Worm (Caenorhabditis elegans): ENCODE measurements around the gene str-2.

The str-2 gene

ce11 chrV:9813527-9813926 lies 10.5 kb downstream of the str-2 start, which contains the start of gene sru-30:
TSS of gene sru-30 (plus strand) at chrV:9813827.
- TF ChIP-seq cnd-1 (tag; optimal IDR thresholded peaks at IDR 0.05) = no peak
- TF ChIP-seq nhr-76 (tag; optimal IDR thresholded peaks at IDR 0.05) = no peak
- no peak for TF ChIP-seq unc-120 (tag; optimal IDR thresholded peaks at IDR 0.05; ENCODE audit: poor library complexity, severe bottlenecking)
- no peak for TF ChIP-seq ztf-11 (tag; optimal IDR thresholded peaks at IDR 0.05)
- no peak for TF ChIP-seq unc-62 (GFP tag; optimal IDR thresholded peaks at IDR 0.05)
- TF ChIP-seq mls-2 (tag; optimal IDR thresholded peaks at IDR 0.05) = no peak
- no peak for TF ChIP-seq mep-1 (tag; optimal IDR thresholded peaks at IDR 0.05)
- no peak for TF ChIP-seq tbx-8 (GFP tag; optimal IDR thresholded peaks at IDR 0.05)
- no peak for TF ChIP-seq elt-1 (tag; optimal IDR thresholded peaks at IDR 0.05; ENCODE audit: borderline replicate concordance, insufficient read depth)
- TF ChIP-seq bed-3 (GFP tag; optimal IDR thresholded peaks at IDR 0.05) = no peak
- TF ChIP-seq zip-8 (tag; optimal IDR thresholded peaks at IDR 0.05) = no peak
- TF ChIP-seq M03D4.4 (tag; optimal IDR thresholded peaks at IDR 0.05) = no peak
- no peak for TF ChIP-seq sptf-1 (tag; optimal IDR thresholded peaks at IDR 0.05)
- TF ChIP-seq blmp-1 (tag; optimal IDR thresholded peaks at IDR 0.05) = no peak
- no peak for TF ChIP-seq snpc-4 (tag; optimal IDR thresholded peaks at IDR 0.05)
- no peak for TF ChIP-seq ces-1 (GFP tag; optimal IDR thresholded peaks at IDR 0.05)
- TF ChIP-seq mab-5 (tag; optimal IDR thresholded peaks at IDR 0.05) = no peak
- no peak for TF ChIP-seq ceh-43 (GFP tag; optimal IDR thresholded peaks at IDR 0.05)
- no peak for TF ChIP-seq lin-32 (GFP tag; optimal IDR thresholded peaks at IDR 0.05)
- TF ChIP-seq ceh-39 (tag; optimal IDR thresholded peaks at IDR 0.05) = no peak

ce11 chrV:9812216-9812615 lies 11.8 kb downstream of the str-2 start:
- TF ChIP-seq nhr-237 (tag; optimal IDR thresholded peaks at IDR 0.05) (no peak), bed-3 (GFP tag; optimal IDR thresholded peaks at IDR 0.05) (no peak), lsy-2 (tag; optimal IDR thresholded peaks at IDR 0.05) (no peak), drap-1 (GFP tag; optimal IDR thresholded peaks at IDR 0.05) (no peak), ceh-39 (tag; optimal IDR thresholded peaks at IDR 0.05) (no peak), elt-3 (tag; optimal IDR thresholded peaks at IDR 0.05) (no peak), tbx-8 (GFP tag; optimal IDR thresholded peaks at IDR 0.05) (no peak), unc-62 (GFP tag; optimal IDR thresholded peaks at IDR 0.05) (no peak), lin-13 (tag; optimal IDR thresholded peaks at IDR 0.05) (no peak), ham-2 (GFP tag; optimal IDR thresholded peaks at IDR 0.05) (no peak), flh-1 (GFP tag; optimal IDR thresholded peaks at IDR 0.05) (no peak), M03D4.4 (tag; optimal IDR thresholded peaks at IDR 0.05) (no peak), unc-39 (tag; optimal IDR thresholded peaks at IDR 0.05) (no peak), sptf-1 (tag; optimal IDR thresholded peaks at IDR 0.05) (no peak), mep-1 (tag; optimal IDR thresholded peaks at IDR 0.05) (no peak)

- TF ChIP-seq hlh-1 (tag; optimal IDR thresholded peaks at IDR 0.05) (no peak), sem-2 (GFP tag; optimal IDR thresholded peaks at IDR 0.05) (no peak), elt-1 (tag; optimal IDR thresholded peaks at IDR 0.05; ENCODE audit: borderline replicate concordance, insufficient read depth) (no peak), ceh-43 (GFP tag; optimal IDR thresholded peaks at IDR 0.05) (no peak), mab-5 (tag; optimal IDR thresholded peaks at IDR 0.05) (no peak), unc-120 (tag; optimal IDR thresholded peaks at IDR 0.05; ENCODE audit: poor library complexity, severe bottlenecking) (no peak), tbx-8 (GFP tag; optimal IDR thresholded peaks at IDR 0.05) (no peak), ces-1 (GFP tag; optimal IDR thresholded peaks at IDR 0.05) (no peak), flh-1 (GFP tag; optimal IDR thresholded peaks at IDR 0.05) (no peak)
These were observed 12.9 kb downstream of the str-2 start, which contains the start of gene sru-29 for ce11 chrV:9811154-9811553. TSS of gene sru-29 (plus strand) at chrV:9811454.

- TF ChIP-seq hlh-1 (tag; optimal IDR thresholded peaks at IDR 0.05) (no peak), snpc-4 (tag; optimal IDR thresholded peaks at IDR 0.05) (no peak), ceh-43 (GFP tag; optimal IDR thresholded peaks at IDR 0.05) (no peak), tbx-8 (GFP tag; optimal IDR thresholded peaks at IDR 0.05) (no peak), lsy-2 (tag; optimal IDR thresholded peaks at IDR 0.05) (no peak), blmp-1 (tag; optimal IDR thresholded peaks at IDR 0.05) (no peak), elt-3 (tag; optimal IDR thresholded peaks at IDR 0.05) (no peak), lin-32 (GFP tag; optimal IDR thresholded peaks at IDR 0.05) (no peak), nhr-76 (tag; optimal IDR thresholded peaks at IDR 0.05) (no peak), zip-8 (tag; optimal IDR thresholded peaks at IDR 0.05) (no peak), mep-1 (tag; optimal IDR thresholded peaks at IDR 0.05) (no peak), cnd-1 (tag; optimal IDR thresholded peaks at IDR 0.05) (no peak), ceh-83 (GFP tag; optimal IDR thresholded peaks at IDR 0.05) (no peak), M03D4.4 (tag; optimal IDR thresholded peaks at IDR 0.05) (no peak), ztf-11 (tag; optimal IDR thresholded peaks at IDR 0.05) (no peak), ces-1 (GFP tag; optimal IDR thresholded peaks at IDR 0.05) (no peak), nhr-237 (tag; optimal IDR thresholded peaks at IDR 0.05) (no peak), sem-2 (GFP tag; optimal IDR thresholded peaks at IDR 0.05) (no peak), elt-1 (tag; optimal IDR thresholded peaks at IDR 0.05; ENCODE audit: borderline replicate concordance, insufficient read depth) (no peak)
These were observed 18.9 kb downstream of the str-2 start, which contains the start of gene sru-37 for ce11 chrV:9805161-9805560. TSS of gene sru-37 (plus strand) at chrV:9805461.
